Worm (Caenorhabditis elegans): ENCODE measurements around the gene ZK632.2.

ZK632.2 gene

ce11 chrIII:9849950-9850349 is 51.0 kb downstream of the ZK632.2 start (continued):
- TF ChIP-seq daf-16 (GFP tag; optimal IDR thresholded peaks at IDR 0.05) = no peak
- TF ChIP-seq daf-16 (tag; optimal IDR thresholded peaks at IDR 0.05) = peak; percentile 94
- TF ChIP-seq madf-5 (GFP tag; IDR thresholded peaks at IDR 0.05) = no peak
- no peak for TF ChIP-seq spr-3 (GFP tag; optimal IDR thresholded peaks at IDR 0.05)
- peak; percentile 47 for TF ChIP-seq mxl-3 (GFP tag; optimal IDR thresholded peaks at IDR 0.05)
- TF ChIP-seq cey-2 (tag; optimal IDR thresholded peaks at IDR 0.05; ENCODE audit: borderline replicate concordance, insufficient read depth) = no peak
- TF ChIP-seq nhr-42 (GFP tag; IDR thresholded peaks at IDR 0.05) = no peak
- no peak for TF ChIP-seq ZK546.5 (tag; optimal IDR thresholded peaks at IDR 0.05)
- no peak for TF ChIP-seq nhr-48 (tag; optimal IDR thresholded peaks at IDR 0.05)
- no peak for TF ChIP-seq lin-29 (GFP tag; IDR thresholded peaks at IDR 0.05)
- no peak for TF ChIP-seq Y75B8A.6 (GFP tag; IDR thresholded peaks at IDR 0.05)
- TF ChIP-seq F26F4.8 (GFP tag; conservative IDR thresholded peaks at IDR 0.05) = no peak
- TF ChIP-seq pqm-1 (tag; optimal IDR thresholded peaks at IDR 0.05) = peak; percentile 45
- TF ChIP-seq tra-1 (GFP tag; IDR thresholded peaks at IDR 0.05) = 0 out of 2 replicates have a peak, but pooled peaks have one; percentile 43
- TF ChIP-seq dpl-1 (GFP tag; optimal IDR thresholded peaks at IDR 0.05) = no peak
- TF ChIP-seq ama-1 (optimal IDR thresholded peaks at IDR 0.05) = no peak
- TF ChIP-seq nhr-6 (tag; optimal IDR thresholded peaks at IDR 0.05) = no peak
- TF ChIP-seq rbr-2 (tag; optimal IDR thresholded peaks at IDR 0.05) = no peak
- no peak for TF ChIP-seq lir-3 (tag; optimal IDR thresholded peaks at IDR 0.05)
- no peak for TF ChIP-seq ZK337.2 (GFP tag; IDR thresholded peaks at IDR 0.05)

ce11 chrIII:9850877-9851276 is 52.0 kb downstream of the ZK632.2 start:
- TF ChIP-seq lin-29 (GFP tag; IDR thresholded peaks at IDR 0.05) (no peak), nhr-111 (GFP tag; optimal IDR thresholded peaks at IDR 0.05) (no peak), T26A8.4 (GFP tag; IDR thresholded peaks at IDR 0.05) (no peak), hlh-11 (tag; optimal IDR thresholded peaks at IDR 0.05) (peak; percentile 18), dve-1 (tag; optimal IDR thresholded peaks at IDR 0.05; ENCODE audit: insufficient read depth) (peak; percentile 8), daf-16 (GFP tag; optimal IDR thresholded peaks at IDR 0.05) (no peak), daf-16 (tag; optimal IDR thresholded peaks at IDR 0.05) (peak; percentile 62), nhr-10 (tag; optimal IDR thresholded peaks at IDR 0.05) (peak; percentile 10), dmd-6 (GFP tag; IDR thresholded peaks at IDR 0.05) (peak; percentile 39; the same call in 1 of the 2 replicates), nhr-28 (tag; optimal IDR thresholded peaks at IDR 0.05) (peak; percentile 51)

ce11 chrIII:9851547-9851946 is 52.6 kb downstream of the ZK632.2 start, which contains the start of gene K11H3.3:
TSS of gene K11H3.3 (plus strand) at chrIII:9851854.
- TF ChIP-seq hlh-30 (tag; optimal IDR thresholded peaks at IDR 0.05; ENCODE audit: insufficient read depth) (peak; percentile 13), mep-1 (tag; optimal IDR thresholded peaks at IDR 0.05) (peak; percentile 8), aha-1 (tag) (peak; percentile 54), set-16 (GFP tag; IDR thresholded peaks at IDR 0.05) (0 out of 2 replicates have a peak, but pooled peaks have one; percentile 17), dmd-6 (GFP tag; IDR thresholded peaks at IDR 0.05) (no peak)

All from whole organism, L4 larva.